Worm (Caenorhabditis elegans): ENCODE results near the gene C06C3.10.

DNA sequence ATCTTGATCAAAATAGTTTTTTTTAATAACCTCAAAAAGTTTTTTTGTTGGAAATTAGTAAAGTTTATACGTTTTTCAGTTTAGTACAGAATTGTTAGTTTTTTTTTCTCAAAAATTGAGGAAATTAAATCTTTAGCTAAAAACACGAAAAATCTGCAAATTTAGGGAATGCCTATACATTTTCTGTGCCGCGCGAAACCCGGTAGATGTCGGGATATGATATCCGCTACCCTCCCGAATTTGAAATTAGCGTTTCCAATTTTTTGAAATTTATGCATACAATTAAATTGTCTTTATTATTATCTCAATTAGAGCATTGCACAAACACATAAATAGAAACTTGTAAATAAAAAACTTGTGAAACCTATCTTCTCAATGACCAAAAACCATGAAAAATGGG, 44.0 kb downstream of the C06C3.10 start:
- TF ChIP-seq fax-1 (tag; optimal IDR thresholded peaks at IDR 0.05) (no peak), unc-55 (GFP tag; optimal IDR thresholded peaks at IDR 0.05) (no peak), C38D4.7 (GFP tag; optimal IDR thresholded peaks at IDR 0.05) (no peak), fkh-10 (GFP tag; optimal IDR thresholded peaks at IDR 0.05) (no peak)

All from whole organism, late embryonic.